Fruit fly (Drosophila melanogaster) whole organism, embryonic: ENCODE measurements around the gene Pebp1.

Source experiments
- Atf3 ChIP-seq: fragments of 200-800 bp; sonication (Bioruptor generic); optimal IDR thresholded peaks from 3 replicates; lab custom pipeline; 2016; ENCODE audit warnings: missing biosample characterization, missing genetic modification characterization
- CG10979 ChIP-seq: fragments of 200-800 bp; sonication (Bioruptor generic); optimal IDR thresholded peaks from 2 replicates; lab custom pipeline; 2018; ENCODE audit warnings: missing biosample characterization, mild to moderate bottlenecking, missing genetic modification characterization, moderate library complexity
- CG12155 ChIP-seq: fragments of 200-800 bp; sonication (Bioruptor generic); optimal IDR thresholded peaks from 3 replicates; lab custom pipeline; 2016; ENCODE audit warnings: missing biosample characterization, missing genetic modification characterization
- CG13296 ChIP-seq: fragments of 200-800 bp; sonication (Bioruptor generic); optimal IDR thresholded peaks from 3 replicates; lab custom pipeline; 2018; ENCODE audit warnings: missing biosample characterization, mild to moderate bottlenecking, missing genetic modification characterization
- CG14710 ChIP-seq: fragments of 200-800 bp; sonication (Bioruptor generic); optimal IDR thresholded peaks from 3 replicates; lab custom pipeline; 2019; ENCODE audit warnings: missing biosample characterization, mild to moderate bottlenecking, missing genetic modification characterization, moderate library complexity
- CG15479 ChIP-seq: fragments of 200-800 bp; sonication (Bioruptor generic); optimal IDR thresholded peaks from 3 replicates; lab custom pipeline; 2019; ENCODE audit warnings: missing biosample characterization, mild to moderate bottlenecking, missing genetic modification characterization, moderate library complexity
- CG15601 ChIP-seq: fragments of 200-800 bp; sonication (Bioruptor generic); optimal IDR thresholded peaks from 3 replicates; lab custom pipeline; 2019; ENCODE audit warnings: missing biosample characterization, mild to moderate bottlenecking, missing genetic modification characterization, moderate library complexity
- CG2120 ChIP-seq: fragments of 200-800 bp; sonication (Bioruptor generic); optimal IDR thresholded peaks from 3 replicates; lab custom pipeline; 2016; ENCODE audit warnings: missing biosample characterization, missing genetic modification characterization
- CG2199 ChIP-seq: fragments of 200-800 bp; sonication (Bioruptor generic); IDR thresholded peaks from 3 replicates; pipeline ENCODE4 v1.3.6; 2022; ENCODE audit warnings: missing biosample characterization, missing genetic modification characterization
- CG2712 ChIP-seq: fragments of 200-800 bp; optimal IDR thresholded peaks from 3 replicates; lab custom pipeline; 2019; ENCODE audit warnings: missing biosample characterization, mild to moderate bottlenecking, missing genetic modification characterization, moderate library complexity
- CG30431 ChIP-seq: fragments of 200-800 bp; sonication (Bioruptor generic); optimal IDR thresholded peaks from 2 replicates; lab custom pipeline; 2017; ENCODE audit warnings: missing biosample characterization, missing genetic modification characterization
- CG32532 ChIP-seq: fragments of 200-800 bp; sonication (Bioruptor generic); IDR thresholded peaks from 2 replicates; pipeline ENCODE4 v1.3.6; 2022; ENCODE audit warnings: missing biosample characterization, missing genetic modification characterization
- CG4730 ChIP-seq: fragments of 200-800 bp; sonication (Bioruptor generic); IDR thresholded peaks from 2 replicates; pipeline ENCODE4 v1.3.6; 2022; ENCODE audit warnings: missing biosample characterization, missing genetic modification characterization
- CG4820 ChIP-seq: fragments of 200-800 bp; sonication (Bioruptor generic); optimal IDR thresholded peaks from 3 replicates; lab custom pipeline; 2016; ENCODE audit warnings: missing biosample characterization, missing genetic modification characterization
- CHES-1-like ChIP-seq: fragments of 200-800 bp; sonication (Bioruptor generic); optimal IDR thresholded peaks from 2 replicates; lab custom pipeline; 2016; ENCODE audit warnings: missing biosample characterization, missing genetic modification characterization
- CoRest ChIP-seq: fragments of 200-800 bp; sonication (Bioruptor generic); optimal IDR thresholded peaks from 3 replicates; lab custom pipeline; 2018; ENCODE audit warnings: missing biosample characterization, mild to moderate bottlenecking, missing genetic modification characterization, moderate library complexity
- Dad ChIP-seq: fragments of 200-800 bp; sonication (Bioruptor generic); optimal IDR thresholded peaks from 3 replicates; lab custom pipeline; 2016; ENCODE audit warnings: missing biosample characterization, missing genetic modification characterization
- Deaf1 ChIP-seq: fragments of 200-800 bp; optimal IDR thresholded peaks from 3 replicates; lab custom pipeline; 2019; ENCODE audit warnings: missing biosample characterization, mild to moderate bottlenecking, missing genetic modification characterization, moderate library complexity
- Dek ChIP-seq: fragments of 200-800 bp; sonication (Bioruptor generic); optimal IDR thresholded peaks from 3 replicates; lab custom pipeline; 2019; ENCODE audit warnings: missing biosample characterization, mild to moderate bottlenecking, missing genetic modification characterization, moderate library complexity
- Dip3 ChIP-seq: fragments of 200-800 bp; sonication (Bioruptor generic); optimal IDR thresholded peaks from 3 replicates; lab custom pipeline; 2016; ENCODE audit warnings: missing biosample characterization, missing genetic modification characterization
- Doc2 ChIP-seq: fragments of 200-800 bp; sonication (Bioruptor generic); IDR thresholded peaks from 2 replicates; pipeline ENCODE4 v1.3.6; 2022; ENCODE audit warnings: missing biosample characterization, missing genetic modification characterization
- Drgx ChIP-seq: fragments of 200-800 bp; sonication (Bioruptor generic); IDR thresholded peaks from 2 replicates; pipeline ENCODE4 v1.3.6; 2022; ENCODE audit warnings: missing biosample characterization, missing genetic modification characterization
- E2f1 ChIP-seq: fragments of 200-800 bp; sonication (Bioruptor generic); IDR thresholded peaks from 2 replicates; pipeline ENCODE4 v1.3.6; 2022; ENCODE audit warnings: missing biosample characterization, missing genetic modification characterization
- HLH3B ChIP-seq: fragments of 200-800 bp; sonication (Bioruptor generic); IDR thresholded peaks from 2 replicates; pipeline ENCODE4 v1.3.6; 2022; ENCODE audit warnings: missing biosample characterization, missing genetic modification characterization
- Hsf ChIP-seq: fragments of 200-800 bp; sonication (Bioruptor generic); optimal IDR thresholded peaks from 3 replicates; lab custom pipeline; 2016; ENCODE audit warnings: missing biosample characterization, missing genetic modification characterization
- Kr ChIP-seq: fragments of 200-800 bp; sonication (Bioruptor generic); optimal IDR thresholded peaks from 2 replicates; lab custom pipeline; 2017; ENCODE audit warnings: missing biosample characterization, mild to moderate bottlenecking, missing genetic modification characterization
- Trl ChIP-seq, 3 experiments: fragments of >200 bp in 2 of 3; fragments of 200-800 bp in 1 of 3; sonication (Bioruptor generic) in 1 of 3; optimal IDR thresholded peaks; 2 replicates in 1 of 3; 3 replicates in 2 of 3; lab custom pipeline; 2016 to 2017; ENCODE audit warnings: missing biosample characterization in 1 of 3, missing genetic modification characterization in 1 of 3
- amos ChIP-seq: fragments of 200-800 bp; sonication (Bioruptor generic); IDR thresholded peaks from 2 replicates; pipeline ENCODE4 v1.3.6; 2022; ENCODE audit warnings: missing biosample characterization, missing genetic modification characterization; ENCODE audit not compliant: partially characterized antibody
- ase ChIP-seq: fragments of 200-800 bp; sonication (Bioruptor generic); IDR thresholded peaks from 3 replicates; pipeline ENCODE4 v1.3.6; 2022; ENCODE audit warnings: missing biosample characterization, missing genetic modification characterization
- ash1 ChIP-seq: fragments of 200-800 bp; sonication (Bioruptor generic); optimal IDR thresholded peaks from 2 replicates; lab custom pipeline; 2018; ENCODE audit warnings: missing biosample characterization, mild to moderate bottlenecking, missing genetic modification characterization
- ato ChIP-seq: fragments of 200-800 bp; sonication (Bioruptor generic); IDR thresholded peaks from 2 replicates; pipeline ENCODE4 v1.3.6; 2022; ENCODE audit warnings: missing biosample characterization, missing genetic modification characterization; ENCODE audit not compliant: partially characterized antibody
- bab2 ChIP-seq: fragments of 200-800 bp; sonication (Bioruptor generic); optimal IDR thresholded peaks from 2 replicates; lab custom pipeline; 2016; ENCODE audit warnings: missing biosample characterization, missing genetic modification characterization
- br ChIP-seq: fragments of >200 bp; optimal IDR thresholded peaks from 2 replicates; lab custom pipeline; 2017
- chm ChIP-seq: fragments of 200-800 bp; sonication (Bioruptor generic); IDR thresholded peaks from 2 replicates; pipeline ENCODE4 v1.3.6; 2022; ENCODE audit warnings: missing biosample characterization, missing genetic modification characterization
- da ChIP-seq: fragments of 200-800 bp; sonication (Bioruptor generic); optimal IDR thresholded peaks from 2 replicates; lab custom pipeline; 2016; ENCODE audit warnings: missing biosample characterization, missing genetic modification characterization
- dati ChIP-seq: fragments of 200-800 bp; sonication (Bioruptor generic); IDR thresholded peaks from 2 replicates; pipeline ENCODE4 v1.3.6; 2022; ENCODE audit warnings: missing biosample characterization, missing genetic modification characterization
- en ChIP-seq: fragments of 200-800 bp; sonication (Bioruptor generic); optimal IDR thresholded peaks from 2 replicates; lab custom pipeline; 2016; ENCODE audit warnings: missing biosample characterization, missing genetic modification characterization
- hbn ChIP-seq: fragments of 200-800 bp; sonication (Bioruptor generic); IDR thresholded peaks from 2 replicates; pipeline ENCODE4 v1.3.6; 2022; ENCODE audit warnings: missing biosample characterization, missing genetic modification characterization; ENCODE audit not compliant: partially characterized antibody
- insv ChIP-seq, 2 experiments: fragments of 200-800 bp; sonication (Bioruptor generic); optimal IDR thresholded peaks; 3 replicates each; lab custom pipeline; 2016 to 2018; ENCODE audit warnings: missing biosample characterization in 2 of 2, missing genetic modification characterization in 2 of 2
- knrl ChIP-seq: fragments of 200-800 bp; sonication (Bioruptor generic); IDR thresholded peaks from 3 replicates; pipeline ENCODE4 v1.3.6; 2022; ENCODE audit warnings: missing biosample characterization, missing genetic modification characterization; ENCODE audit not compliant: partially characterized antibody
- mirr ChIP-seq: fragments of 200-800 bp; sonication (Bioruptor generic); optimal IDR thresholded peaks from 3 replicates; lab custom pipeline; 2018; ENCODE audit warnings: missing biosample characterization, mild to moderate bottlenecking, missing genetic modification characterization
- odd ChIP-seq: fragments of 200-800 bp; sonication (Bioruptor generic); optimal IDR thresholded peaks from 2 replicates; lab custom pipeline; 2017; ENCODE audit warnings: missing biosample characterization, mild to moderate bottlenecking, missing genetic modification characterization
- pnt ChIP-seq: fragments of 200-800 bp; sonication (Bioruptor generic); optimal IDR thresholded peaks from 3 replicates; lab custom pipeline; 2016; ENCODE audit warnings: missing biosample characterization, missing genetic modification characterization
- scrt ChIP-seq: fragments of 200-800 bp; sonication (Bioruptor generic); optimal IDR thresholded peaks from 2 replicates; lab custom pipeline; 2018; ENCODE audit warnings: missing biosample characterization, mild to moderate bottlenecking, missing genetic modification characterization, moderate library complexity
- so ChIP-seq: fragments of 200-800 bp; sonication (Bioruptor generic); IDR thresholded peaks from 3 replicates; pipeline ENCODE4 v1.3.6; 2022; ENCODE audit warnings: missing biosample characterization, missing genetic modification characterization
- sqz ChIP-seq: fragments of 200-800 bp; sonication (Bioruptor generic); optimal IDR thresholded peaks from 3 replicates; lab custom pipeline; 2018; ENCODE audit warnings: missing biosample characterization, mild to moderate bottlenecking, missing genetic modification characterization
- stwl ChIP-seq: fragments of 200-800 bp; sonication (Bioruptor generic); optimal IDR thresholded peaks from 3 replicates; lab custom pipeline; 2018; ENCODE audit warnings: missing biosample characterization, mild to moderate bottlenecking, missing genetic modification characterization, moderate library complexity
- tin ChIP-seq: fragments of 200-800 bp; sonication (Bioruptor generic); optimal IDR thresholded peaks from 3 replicates; lab custom pipeline; 2016; ENCODE audit warnings: missing biosample characterization, missing genetic modification characterization
- unc-4 ChIP-seq: fragments of 200-800 bp; sonication (Bioruptor generic); IDR thresholded peaks from 2 replicates; pipeline ENCODE4 v1.3.6; 2022; ENCODE audit warnings: missing biosample characterization, missing genetic modification characterization; ENCODE audit not compliant: partially characterized antibody
- wdn ChIP-seq: fragments of 200-800 bp; sonication (Bioruptor generic); IDR thresholded peaks from 2 replicates; pipeline ENCODE4 v1.3.6; 2022; ENCODE audit warnings: missing biosample characterization, missing genetic modification characterization
- zfh2 ChIP-seq: fragments of 200-800 bp; sonication (Bioruptor generic); optimal IDR thresholded peaks from 2 replicates; lab custom pipeline; 2016; ENCODE audit warnings: missing biosample characterization, missing genetic modification characterization

Gene Pebp1

DNA sequence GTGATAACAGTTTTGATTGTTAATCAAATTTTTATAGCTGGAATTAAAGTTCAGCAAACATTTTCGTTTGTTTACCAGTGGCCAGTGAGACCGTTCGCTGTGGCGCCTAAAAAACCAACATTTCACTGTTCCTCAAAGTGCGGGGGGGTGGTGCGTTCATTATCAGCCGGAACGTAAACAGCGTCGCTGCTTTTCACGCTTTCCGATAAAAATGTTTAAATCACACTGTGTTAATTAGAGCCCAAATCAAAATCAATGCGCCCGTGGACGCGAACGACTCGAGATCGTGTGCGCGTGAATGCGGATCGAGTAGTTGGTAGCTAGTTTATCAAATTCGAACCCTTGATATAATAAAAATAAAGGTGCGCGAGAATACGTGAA is 18.0 kb upstream of the Pebp1 start, which contains the start of gene CG34376 (continued):
- TF ChIP-seq CG15601 (tag; lab: Kevin White, UChicago) (peak; percentile 50), CG4820 (GFP tag; lab: Kevin White, UChicago) (no peak), zfh2 (GFP tag; lab: Kevin White, UChicago) (peak; percentile 28), pnt (GFP tag; lab: Kevin White, UChicago) (no peak), Drgx (peak; percentile 37), odd (GFP tag; lab: Kevin White, UChicago) (peak; percentile 29), da (GFP tag; lab: Kevin White, UChicago) (no peak), CG32532 (GFP tag; lab: Robert Waterston, UW) (peak; percentile 48), knrl (no peak; the same call in 2 of the 3 replicates), Hsf (GFP tag; lab: Kevin White, UChicago) (no peak), CG14710 (tag; lab: Kevin White, UChicago) (peak; percentile 72), Atf3 (no peak), unc-4 (GFP tag; lab: Robert Waterston, UW) (no peak), bab2 (GFP tag; lab: Kevin White, UChicago) (no peak), Dad (GFP tag; lab: Kevin White, UChicago) (no peak), CG13296 (peak; percentile 4), Kr (GFP tag; lab: Kevin White, UChicago) (no peak), CG12155 (GFP tag; lab: Kevin White, UChicago) (no peak), sqz (GFP tag; lab: Kevin White, UChicago) (peak; percentile 42), Deaf1 (tag; lab: Kevin White, UChicago) (peak; percentile 26), Trl (optimal IDR thresholded peaks at IDR 0.05; lab: Kevin White, UChicago) (no peak), Trl (GFP tag; optimal IDR thresholded peaks at IDR 0.05; lab: Kevin White, UChicago) (peak; percentile 13), HLH3B (GFP tag; lab: Robert Waterston, UW) (peak; percentile 23; the same call in 1 of the 2 replicates), tin (no peak), wdn (GFP tag; lab: Robert Waterston, UW) (0 out of 2 replicates have a peak, but pooled peaks have one; percentile 39), CG2712 (tag; lab: Kevin White, UChicago) (peak; percentile 29), CG30431 (GFP tag; lab: Kevin White, UChicago) (peak; percentile 8), Dip3 (GFP tag; lab: Kevin White, UChicago) (no peak), ash1 (GFP tag; lab: Kevin White, UChicago) (peak; percentile 72), insv (GFP tag; optimal IDR thresholded peaks at IDR 0.05; lab: Kevin White, UChicago) (peak in 1 of 2 experiments; percentile 39), CG2120 (GFP tag; lab: Kevin White, UChicago) (no peak), br (no peak), chm (GFP tag; lab: Robert Waterston, UW) (no peak), dati (GFP tag; lab: Robert Waterston, UW) (0 out of 2 replicates have a peak, but pooled peaks have one; percentile 29), CoRest (tag; lab: Kevin White, UChicago) (peak; percentile 62), Doc2 (no peak), CHES-1-like (GFP tag; lab: Kevin White, UChicago) (peak; percentile 26), E2f1 (GFP tag; lab: Robert Waterston, UW) (no peak), amos (peak; percentile 36; the same call in 1 of the 2 replicates), CG2199 (GFP tag; lab: Robert Waterston, UW) (0 out of 3 replicates have a peak, but pooled peaks have one; percentile 61), CG15479 (GFP tag; lab: Kevin White, UChicago) (no peak), en (GFP tag; lab: Kevin White, UChicago) (no peak), Dek (tag; lab: Kevin White, UChicago) (peak; percentile 63), hbn (GFP tag; lab: Robert Waterston, UW) (no peak), CG10979 (tag; lab: Kevin White, UChicago) (peak; percentile 2), ato (GFP tag; lab: Robert Waterston, UW) (peak; percentile 44; the same call in 1 of the 2 replicates), stwl (peak; percentile 64), scrt (GFP tag; lab: Kevin White, UChicago) (peak; percentile 18), ase (GFP tag; lab: Robert Waterston, UW) (peak; percentile 45; the same call in 1 of the 3 replicates), mirr (GFP tag; lab: Kevin White, UChicago) (peak; percentile 85), CG4730 (GFP tag; lab: Robert Waterston, UW) (peak; percentile 58; the same call in 1 of the 2 replicates), so (GFP tag; lab: Robert Waterston, UW) (no peak)
